Worm (Caenorhabditis elegans) whole organism, midembryonic: ENCODE measurements around the gene phf-14.

Experiments
- T22C8.4 ChIP-seq: fragments of 200-800 bp; sonication (Bioruptor generic); IDR thresholded peaks from 2 replicates; pipeline ENCODE4 v1.3.6; 2022; ENCODE audit warnings: missing genetic modification characterization, missing compliant biosample characterization
- cog-1 ChIP-seq: sonication (generic microtip); optimal IDR thresholded peaks from 2 replicates; lab custom pipeline; 2016; ENCODE audit warnings: missing genetic modification characterization, missing compliant biosample characterization
- klf-2 ChIP-seq: fragments of 200-800 bp; sonication (Bioruptor generic); conservative IDR thresholded peaks from 2 replicates; pipeline ENCODE4 v1.3.6; 2022; ENCODE audit warnings: missing genetic modification reagents, missing genetic modification characterization, missing compliant biosample characterization
- ztf-23 ChIP-seq: fragments of 200-800 bp; sonication (Bioruptor generic); IDR thresholded peaks from 2 replicates; pipeline ENCODE4 v1.3.6; 2022; ENCODE audit warnings: missing genetic modification reagents, missing genetic modification characterization, missing compliant biosample characterization

- TF ChIP-seq T22C8.4 (GFP tag; lab: Robert Waterston, UW): no peak
- TF ChIP-seq ztf-23: no peak
- TF ChIP-seq klf-2 (GFP tag; lab: Robert Waterston, UW): no peak
- no peak for TF ChIP-seq cog-1
These were observed 42.9 kb upstream of the phf-14 start, which contains the start of gene srh-304 for ce11 chrV:17828310-17828709.
